Fruit fly (Drosophila melanogaster) whole organism, pupa: ENCODE data around the gene waw.

Experiments
- CG10348 ChIP-seq: fragments of 200-800 bp; sonication (Bioruptor generic); IDR thresholded peaks from 2 replicates; pipeline ENCODE4 v1.3.6; 2022; ENCODE audit warnings: missing biosample characterization, missing genetic modification characterization
- CG12605 ChIP-seq: fragments of 200-800 bp; sonication (Bioruptor generic); IDR thresholded peaks from 2 replicates; pipeline ENCODE4 v1.3.6; 2022; ENCODE audit warnings: missing biosample characterization, missing genetic modification characterization
- CG13204 ChIP-seq: fragments of 200-800 bp; sonication (Bioruptor generic); optimal IDR thresholded peaks from 2 replicates; lab custom pipeline; 2018; ENCODE audit warnings: missing biosample characterization, mild to moderate bottlenecking, missing genetic modification characterization, moderate library complexity
- CG14655 ChIP-seq: fragments of 200-800 bp; sonication (Bioruptor generic); optimal IDR thresholded peaks from 3 replicates; lab custom pipeline; 2017; ENCODE audit warnings: mild to moderate bottlenecking, missing biosample characterization, missing genetic modification reagents, missing genetic modification characterization
- CG15710 ChIP-seq: fragments of 200-800 bp; sonication (Bioruptor generic); optimal IDR thresholded peaks from 2 replicates; lab custom pipeline; 2018; ENCODE audit warnings: missing biosample characterization, mild to moderate bottlenecking, missing genetic modification characterization, moderate library complexity
- CG17806 ChIP-seq: fragments of 200-800 bp; sonication (Bioruptor generic); optimal IDR thresholded peaks from 2 replicates; lab custom pipeline; 2018; ENCODE audit warnings: missing biosample characterization, mild to moderate bottlenecking, missing genetic modification characterization, moderate library complexity
- CG32121 ChIP-seq: fragments of 200-800 bp; sonication (Bioruptor generic); IDR thresholded peaks from 2 replicates; pipeline ENCODE4 v1.3.6; 2022; ENCODE audit warnings: missing biosample characterization, missing genetic modification characterization
- CG34367 ChIP-seq: fragments of 200-800 bp; sonication (Bioruptor generic); optimal IDR thresholded peaks from 2 replicates; lab custom pipeline; 2018; ENCODE audit warnings: missing biosample characterization, mild to moderate bottlenecking, missing genetic modification characterization
- CG4496 ChIP-seq: fragments of 200-800 bp; sonication (Bioruptor generic); IDR thresholded peaks from 3 replicates; pipeline ENCODE4 v1.3.6; 2022; ENCODE audit warnings: missing biosample characterization, missing genetic modification characterization
- CG8159 ChIP-seq: fragments of 200-800 bp; sonication (Bioruptor generic); optimal IDR thresholded peaks from 3 replicates; lab custom pipeline; 2018; ENCODE audit warnings: missing biosample characterization, mild to moderate bottlenecking, missing genetic modification characterization, moderate library complexity
- CG8301 ChIP-seq: fragments of 200-800 bp; sonication (Bioruptor generic); optimal IDR thresholded peaks from 2 replicates; lab custom pipeline; 2018; ENCODE audit warnings: missing biosample characterization, mild to moderate bottlenecking, missing genetic modification characterization
- CG9948 ChIP-seq: fragments of 200-800 bp; sonication (Bioruptor generic); optimal IDR thresholded peaks from 2 replicates; lab custom pipeline; 2018; ENCODE audit warnings: missing biosample characterization, mild to moderate bottlenecking, missing genetic modification characterization, moderate library complexity
- D1 ChIP-seq: fragments of 200-800 bp; sonication (Bioruptor generic); optimal IDR thresholded peaks from 2 replicates; lab custom pipeline; 2018; ENCODE audit warnings: missing biosample characterization, mild to moderate bottlenecking, missing genetic modification characterization, moderate library complexity
- EcR ChIP-seq: fragments of 200-800 bp; sonication (Bioruptor generic); optimal IDR thresholded peaks from 3 replicates; lab custom pipeline; 2019; ENCODE audit warnings: missing biosample characterization, missing genetic modification characterization, mild to moderate bottlenecking, moderate library complexity, missing genetic modification reagents
- Ets98B ChIP-seq: fragments of 200-800 bp; sonication (Bioruptor generic); IDR thresholded peaks from 2 replicates; pipeline ENCODE4 v1.3.6; 2022; ENCODE audit warnings: missing biosample characterization, missing genetic modification characterization
- Pif1A ChIP-seq: fragments of 200-800 bp; sonication (Bioruptor generic); optimal IDR thresholded peaks from 3 replicates; lab custom pipeline; 2016; ENCODE audit warnings: missing biosample characterization, missing genetic modification characterization
- Pif1B ChIP-seq: fragments of 200-800 bp; sonication (Bioruptor generic); optimal IDR thresholded peaks from 3 replicates; lab custom pipeline; 2016; ENCODE audit warnings: missing biosample characterization, missing genetic modification characterization
- Snoo ChIP-seq: fragments of 200-800 bp; sonication (Bioruptor generic); optimal IDR thresholded peaks from 3 replicates; lab custom pipeline; 2017; ENCODE audit warnings: missing biosample characterization, mild to moderate bottlenecking, missing genetic modification characterization, inconsistent platforms
- fd96Ca ChIP-seq: fragments of 200-800 bp; sonication (Bioruptor generic); IDR thresholded peaks from 3 replicates; pipeline ENCODE4 v1.3.6; 2022; ENCODE audit warnings: missing biosample characterization, missing genetic modification characterization
- gl ChIP-seq: fragments of 200-800 bp; sonication (Bioruptor generic); optimal IDR thresholded peaks from 2 replicates; lab custom pipeline; 2018; ENCODE audit warnings: missing biosample characterization, mild to moderate bottlenecking, missing genetic modification characterization
- rn ChIP-seq: fragments of 200-800 bp; sonication (Bioruptor generic); IDR thresholded peaks from 2 replicates; pipeline ENCODE4 v1.3.6; 2022; ENCODE audit warnings: missing biosample characterization, missing genetic modification characterization

Gene waw

dm6 chrX:21362878-21363277 is at the start of gene waw, which contains the start of gene bbx:
Gene waw, plus strand, starts transcription at chrX:21363028.
Gene bbx, plus strand, starts transcription at chrX:21363028.
- TF ChIP-seq EcR (GFP tag; lab: Kevin White, UChicago) (peak; percentile 54), CG8159 (tag; lab: Kevin White, UChicago) (peak; percentile 16), CG4496 (no peak), D1 (tag; lab: Kevin White, UChicago) (no peak), Snoo (peak; percentile 12), fd96Ca (GFP tag; lab: Robert Waterston, UW) (no peak)
- TF ChIP-seq, all 21 proteins: peak for 3

- no peak for TF ChIP-seq rn
- TF ChIP-seq CG14655, result no peak
- no peak for TF ChIP-seq CG12605 (GFP tag; lab: Robert Waterston, UW)
- no peak for TF ChIP-seq CG15710
- TF ChIP-seq CG17806 (tag; lab: Kevin White, UChicago), result no peak
- TF ChIP-seq EcR (GFP tag; lab: Kevin White, UChicago), result no peak
- no peak for TF ChIP-seq Pif1B (GFP tag; lab: Kevin White, UChicago)
- TF ChIP-seq, all 21 proteins: peak for 0
These were observed 47.0 kb upstream of the waw start, which contains the start of gene Rpt6 for dm6 chrX:21315852-21316251. Gene Rpt6, plus strand, starts transcription at chrX:21316052.

dm6 chrX:21317422-21317821 is 45.4 kb upstream of the waw start, which contains the start of gene CG1801:
Gene CG1801, minus strand, starts transcription at chrX:21317522.
- no peak for TF ChIP-seq CG10348 (GFP tag; lab: Robert Waterston, UW)
- no peak for TF ChIP-seq CG15710

dm6 chrX:21319202-21319772 is 43.5 kb upstream of the waw start, which contains the start of the genes SLIRP1 and anox:
Gene SLIRP1, minus strand, starts transcription at chrX:21319296.
Gene anox, minus strand, starts transcription at chrX:21319296.
- TF ChIP-seq Ets98B (GFP tag; lab: Robert Waterston, UW), result peak; percentile 55
- TF ChIP-seq Pif1B (GFP tag; lab: Kevin White, UChicago), result peak; percentile 67
- peak; percentile 87 for TF ChIP-seq D1 (tag; lab: Kevin White, UChicago)
- peak; percentile 92 for TF ChIP-seq CG14655
- TF ChIP-seq EcR (GFP tag; lab: Kevin White, UChicago), result peak; percentile 12
- no peak for TF ChIP-seq fd96Ca (GFP tag; lab: Robert Waterston, UW)
- peak; percentile 88 for TF ChIP-seq Snoo
- peak; percentile 82 for TF ChIP-seq Pif1A
- TF ChIP-seq gl, result peak; percentile 70
- peak; percentile 32; the same call in 1 of the 2 replicates for TF ChIP-seq CG12605 (GFP tag; lab: Robert Waterston, UW)
- peak; percentile 90 for TF ChIP-seq CG9948
- 0 out of 2 replicates have a peak, but pooled peaks have one; percentile 26 for TF ChIP-seq rn
- peak; percentile 93 for TF ChIP-seq CG8159 (tag; lab: Kevin White, UChicago)
- TF ChIP-seq CG13204 (GFP tag; lab: Kevin White, UChicago), result no peak
- TF ChIP-seq CG34367, result peak; percentile 86
- TF ChIP-seq CG4496, result peak; percentile 81
- peak; percentile 83 for TF ChIP-seq CG17806 (tag; lab: Kevin White, UChicago)
- TF ChIP-seq CG32121 (GFP tag; lab: Robert Waterston, UW), result peak; percentile 75
- peak; percentile 89 for TF ChIP-seq CG8301 (tag; lab: Kevin White, UChicago)
- TF ChIP-seq CG10348 (GFP tag; lab: Robert Waterston, UW), result no peak
- TF ChIP-seq CG15710, result peak; percentile 91

- TF ChIP-seq CG8301 (tag; lab: Kevin White, UChicago), result peak; percentile 29
- TF ChIP-seq gl, result no peak
- TF ChIP-seq CG15710, result no peak
- no peak for TF ChIP-seq Ets98B (GFP tag; lab: Robert Waterston, UW)
- no peak for TF ChIP-seq D1 (tag; lab: Kevin White, UChicago)
- TF ChIP-seq CG12605 (GFP tag; lab: Robert Waterston, UW), result no peak
- TF ChIP-seq CG32121 (GFP tag; lab: Robert Waterston, UW), result no peak
- TF ChIP-seq rn, result no peak
- TF ChIP-seq CG10348 (GFP tag; lab: Robert Waterston, UW), result no peak
- TF ChIP-seq EcR (GFP tag; lab: Kevin White, UChicago), result no peak
- no peak for TF ChIP-seq Pif1B (GFP tag; lab: Kevin White, UChicago)
- no peak for TF ChIP-seq CG14655
- no peak for TF ChIP-seq CG4496
- peak; percentile 14 for TF ChIP-seq Pif1A
- TF ChIP-seq CG13204 (GFP tag; lab: Kevin White, UChicago), result no peak
- no peak for TF ChIP-seq Snoo
- no peak for TF ChIP-seq CG34367
- no peak for TF ChIP-seq CG9948
- peak; percentile 18 for TF ChIP-seq CG17806 (tag; lab: Kevin White, UChicago)
- no peak for TF ChIP-seq fd96Ca (GFP tag; lab: Robert Waterston, UW)
- TF ChIP-seq CG8159 (tag; lab: Kevin White, UChicago), result peak; percentile 62
These were observed 40.4 kb upstream of the waw start for dm6 chrX:21322289-21322981.

dm6 chrX:21323171-21323695 is 39.6 kb upstream of the waw start:
- no peak for TF ChIP-seq CG14655
- TF ChIP-seq Pif1A, result no peak
- 0 out of 2 replicates have a peak, but pooled peaks have one; percentile 18 for TF ChIP-seq CG32121 (GFP tag; lab: Robert Waterston, UW)
- TF ChIP-seq CG10348 (GFP tag; lab: Robert Waterston, UW), result no peak
- no peak for TF ChIP-seq CG12605 (GFP tag; lab: Robert Waterston, UW)
- TF ChIP-seq Ets98B (GFP tag; lab: Robert Waterston, UW), result 0 out of 2 replicates have a peak, but pooled peaks have one; percentile 6
- TF ChIP-seq CG4496, result peak; percentile 61; the same call in 2 of the 3 replicates
- peak; percentile 33 for TF ChIP-seq gl
